Fruit fly (Drosophila melanogaster) whole organism, adult: ENCODE data around the gene P5cr-2.

Source experiments
- CG11617 ChIP-seq: fragments of 200-800 bp; sonication (Bioruptor generic); optimal IDR thresholded peaks from 2 replicates; lab custom pipeline; 2017; ENCODE audit warnings: mild to moderate bottlenecking, missing biosample characterization, missing genetic modification reagents, missing genetic modification characterization
- CG12768 ChIP-seq: fragments of 200-800 bp; sonication (Bioruptor generic); optimal IDR thresholded peaks from 2 replicates; lab custom pipeline; 2017; ENCODE audit warnings: missing biosample characterization, missing genetic modification characterization, mild to moderate bottlenecking, moderate library complexity, missing genetic modification reagents
- CG14711 ChIP-seq: fragments of 200-800 bp; sonication (Bioruptor generic); optimal IDR thresholded peaks from 2 replicates; lab custom pipeline; 2018; ENCODE audit warnings: missing biosample characterization, mild to moderate bottlenecking, missing genetic modification characterization, moderate library complexity
- CG1620 ChIP-seq: fragments of 200-800 bp; sonication (Bioruptor generic); optimal IDR thresholded peaks from 2 replicates; lab custom pipeline; 2016; ENCODE audit warnings: missing biosample characterization, missing genetic modification characterization
- CG33017 ChIP-seq: fragments of 200-800 bp; sonication (Bioruptor generic); optimal IDR thresholded peaks from 2 replicates; lab custom pipeline; 2018; ENCODE audit warnings: missing biosample characterization, mild to moderate bottlenecking, missing genetic modification characterization, moderate library complexity
- CG5204 ChIP-seq: fragments of 200-800 bp; sonication (Bioruptor generic); optimal IDR thresholded peaks from 2 replicates; lab custom pipeline; 2016; ENCODE audit warnings: missing biosample characterization, missing genetic modification characterization
- CG7045 ChIP-seq: fragments of 200-800 bp; sonication (Bioruptor generic); optimal IDR thresholded peaks from 2 replicates; lab custom pipeline; 2017; ENCODE audit warnings: missing biosample characterization, mild to moderate bottlenecking, missing genetic modification characterization
- CG7101 ChIP-seq: fragments of 200-800 bp; sonication (Bioruptor generic); optimal IDR thresholded peaks from 2 replicates; lab custom pipeline; 2018; ENCODE audit warnings: missing biosample characterization, mild to moderate bottlenecking, missing genetic modification characterization, moderate library complexity
- Clk ChIP-seq: fragments of 200-800 bp; sonication (Bioruptor generic); optimal IDR thresholded peaks from 2 replicates; lab custom pipeline; 2017; ENCODE audit warnings: missing biosample characterization, missing genetic modification characterization
- Crg-1 ChIP-seq: fragments of 200-800 bp; sonication (Bioruptor generic); optimal IDR thresholded peaks from 2 replicates; lab custom pipeline; 2016; ENCODE audit warnings: missing biosample characterization, missing genetic modification characterization
- Hr96 ChIP-seq: fragments of 200-800 bp; sonication (Bioruptor generic); optimal IDR thresholded peaks from 2 replicates; lab custom pipeline; 2016; ENCODE audit warnings: missing biosample characterization, missing genetic modification characterization
- Mnt ChIP-seq: fragments of 200-800 bp; sonication (Bioruptor generic); optimal IDR thresholded peaks from 2 replicates; lab custom pipeline; 2016; ENCODE audit warnings: missing biosample characterization, mild to moderate bottlenecking, missing genetic modification characterization
- bab1 ChIP-seq: fragments of 200-800 bp; sonication (Bioruptor generic); optimal IDR thresholded peaks from 3 replicates; lab custom pipeline; 2019; ENCODE audit warnings: missing biosample characterization, mild to moderate bottlenecking, missing genetic modification characterization, moderate library complexity
- cic ChIP-seq: fragments of 200-800 bp; sonication (Bioruptor generic); optimal IDR thresholded peaks from 2 replicates; lab custom pipeline; 2017; ENCODE audit warnings: missing biosample characterization, mild to moderate bottlenecking, missing genetic modification characterization, moderate library complexity
- cnc ChIP-seq, 2 experiments: fragments of >200 bp; optimal IDR thresholded peaks; 2 replicates each; lab custom pipeline; 2017
- kay ChIP-seq: fragments of 200-800 bp; sonication (Bioruptor generic); peaks from one replicate; lab custom pipeline; 2016; ENCODE audit warnings: missing biosample characterization, missing genetic modification characterization, borderline replicate concordance
- ovo ChIP-seq: fragments of 200-800 bp; sonication (Bioruptor generic); optimal IDR thresholded peaks from 2 replicates; lab custom pipeline; 2016; ENCODE audit warnings: missing biosample characterization, missing genetic modification characterization
- pad ChIP-seq: fragments of 200-800 bp; sonication (Bioruptor generic); optimal IDR thresholded peaks from 3 replicates; lab custom pipeline; 2017; ENCODE audit warnings: missing biosample characterization, missing genetic modification characterization, mild to moderate bottlenecking, moderate library complexity, missing genetic modification reagents
- tj ChIP-seq: fragments of 200-800 bp; sonication (Bioruptor generic); optimal IDR thresholded peaks from 3 replicates; lab custom pipeline; 2017; ENCODE audit warnings: missing biosample characterization, mild to moderate bottlenecking, missing genetic modification characterization, moderate library complexity

Gene P5cr-2

DNA sequence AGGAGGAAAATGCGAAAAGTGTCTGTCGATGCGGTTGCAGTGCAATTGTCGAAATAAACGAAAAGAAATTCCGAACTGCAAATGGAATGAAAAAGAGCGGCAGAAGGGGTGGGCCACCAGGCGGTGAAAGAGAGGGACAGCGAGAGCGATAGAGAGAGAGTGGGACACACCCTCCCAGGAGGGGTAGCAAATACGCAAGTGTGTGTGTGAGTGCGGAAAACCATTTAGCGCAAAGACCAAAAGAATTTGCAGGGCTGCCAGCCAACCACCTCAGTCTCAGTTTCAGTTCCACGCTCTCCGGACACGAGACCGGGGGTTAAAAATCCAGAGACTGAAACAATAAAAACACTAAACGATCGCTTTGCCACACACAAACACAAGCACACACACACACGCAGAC, 24.0 kb downstream of the P5cr-2 start, which contains the start of gene Hmx:
Gene Hmx (plus strand): TSS at position 301 of the 400 bp plus-strand sequence.
- TF ChIP-seq pad (GFP tag; lab: Kevin White, UChicago) (peak; percentile 49), ovo (no peak)

DNA sequence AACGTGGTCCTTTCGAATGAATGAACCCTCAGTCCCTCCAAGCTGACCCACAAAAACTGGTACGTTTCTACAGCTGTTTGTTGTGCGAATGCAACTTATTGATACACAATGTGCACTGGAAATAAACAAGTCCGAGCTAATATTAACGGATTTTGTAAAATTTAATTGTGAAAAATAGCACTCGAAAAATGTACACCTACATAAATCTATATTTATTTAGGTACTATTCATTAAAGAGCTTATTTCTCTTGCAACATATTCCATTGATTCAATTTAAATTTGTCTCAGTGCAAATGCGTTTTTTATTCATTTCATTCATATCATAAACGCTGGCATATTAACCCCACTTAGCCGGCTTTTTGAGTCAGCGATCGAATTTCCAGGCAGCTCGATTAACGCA, 26.6 kb downstream of the P5cr-2 start:
- no peak for TF ChIP-seq CG7101
- no peak for TF ChIP-seq ovo
- TF ChIP-seq CG12768 (GFP tag; lab: Kevin White, UChicago), result no peak
- no peak for TF ChIP-seq CG7045 (GFP tag; lab: Kevin White, UChicago)
- no peak for TF ChIP-seq bab1
- no peak for TF ChIP-seq CG1620
- no peak for TF ChIP-seq Hr96 (GFP tag; lab: Kevin White, UChicago)
- TF ChIP-seq Clk (GFP tag; lab: Kevin White, UChicago), result no peak
- TF ChIP-seq CG14711 (tag; lab: Kevin White, UChicago), result no peak
- no peak for TF ChIP-seq tj (GFP tag; lab: Kevin White, UChicago)
- TF ChIP-seq Crg-1 (GFP tag; lab: Kevin White, UChicago), result no peak
- no peak for TF ChIP-seq CG11617 (GFP tag; lab: Kevin White, UChicago)
- no peak for TF ChIP-seq kay

DNA sequence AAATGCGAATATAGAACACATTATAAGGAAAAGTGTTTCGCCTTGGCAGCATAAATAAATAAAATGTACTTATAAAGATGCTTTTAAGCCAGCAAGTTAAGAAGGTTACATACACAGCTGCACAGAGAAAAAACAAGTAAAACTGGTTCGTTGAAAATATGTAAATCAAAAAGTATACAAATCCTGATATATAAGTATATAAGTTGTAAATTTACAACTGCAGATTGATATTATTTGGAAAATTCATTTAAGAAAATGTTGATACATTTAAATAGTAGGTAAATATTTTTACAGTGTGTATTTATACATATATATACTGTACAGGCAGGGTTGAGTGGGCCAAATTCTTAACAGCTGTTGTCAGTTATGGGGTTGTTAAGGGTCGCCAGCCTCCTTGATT, 30.2 kb downstream of the P5cr-2 start:
- TF ChIP-seq CG12768 (GFP tag; lab: Kevin White, UChicago), result no peak
- no peak for TF ChIP-seq tj (GFP tag; lab: Kevin White, UChicago)
- no peak for TF ChIP-seq cic (GFP tag; lab: Kevin White, UChicago)
- no peak for TF ChIP-seq CG7045 (GFP tag; lab: Kevin White, UChicago)
- no peak for TF ChIP-seq Hr96 (GFP tag; lab: Kevin White, UChicago)
- no peak for TF ChIP-seq CG14711 (tag; lab: Kevin White, UChicago)
- no peak for TF ChIP-seq Crg-1 (GFP tag; lab: Kevin White, UChicago)
- TF ChIP-seq cnc (optimal IDR thresholded peaks at IDR 0.05; lab: Kevin White, UChicago), result no peak
- no peak for TF ChIP-seq ovo
- no peak for TF ChIP-seq CG1620
- no peak for TF ChIP-seq CG33017 (tag; lab: Kevin White, UChicago)

DNA sequence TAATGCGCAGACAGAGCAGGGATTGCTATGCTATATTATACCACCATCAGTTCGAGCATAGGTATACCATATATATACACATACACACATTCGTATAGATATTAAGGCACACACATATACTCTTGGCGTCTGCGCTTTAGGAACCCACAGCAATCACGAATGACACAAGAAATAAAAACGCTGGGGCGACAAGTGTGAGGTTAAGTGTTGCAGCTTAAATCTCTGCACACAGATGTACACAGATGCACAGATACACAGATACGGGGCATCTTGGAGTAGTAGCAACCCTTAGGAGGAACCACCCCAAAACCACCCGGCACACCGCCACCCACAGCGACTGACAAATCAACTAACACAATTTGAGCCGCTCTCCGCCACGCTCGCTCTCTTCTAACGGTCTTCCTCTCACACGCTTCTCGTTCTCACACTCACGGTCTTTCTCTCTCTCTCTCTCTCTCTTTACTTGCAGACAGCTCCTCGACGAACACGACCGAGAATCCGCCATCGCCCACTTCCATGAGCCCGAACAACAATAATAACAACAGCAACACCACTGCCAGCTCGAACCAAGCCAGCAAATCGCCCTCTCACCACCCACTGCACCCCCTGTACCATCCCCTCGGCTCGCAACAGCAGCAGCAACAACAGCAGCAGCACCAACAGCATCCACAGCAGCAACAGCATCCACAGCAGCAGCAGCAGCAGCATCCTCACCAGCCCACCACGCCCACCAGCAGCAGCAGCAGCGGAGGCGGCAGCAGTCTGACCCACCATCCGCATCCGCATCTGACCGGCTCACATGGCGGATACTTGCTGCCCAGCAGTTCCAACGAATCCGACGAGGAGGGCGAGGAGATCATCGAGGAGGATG, 32.2 kb downstream of the P5cr-2 start:
- TF ChIP-seq pad (GFP tag; lab: Kevin White, UChicago) (peak; percentile 0), CG1620 (no peak), cic (GFP tag; lab: Kevin White, UChicago) (no peak), Hr96 (GFP tag; lab: Kevin White, UChicago) (no peak), CG5204 (GFP tag; lab: Kevin White, UChicago) (no peak), CG14711 (tag; lab: Kevin White, UChicago) (no peak), CG7101 (no peak), kay (no peak)

DNA sequence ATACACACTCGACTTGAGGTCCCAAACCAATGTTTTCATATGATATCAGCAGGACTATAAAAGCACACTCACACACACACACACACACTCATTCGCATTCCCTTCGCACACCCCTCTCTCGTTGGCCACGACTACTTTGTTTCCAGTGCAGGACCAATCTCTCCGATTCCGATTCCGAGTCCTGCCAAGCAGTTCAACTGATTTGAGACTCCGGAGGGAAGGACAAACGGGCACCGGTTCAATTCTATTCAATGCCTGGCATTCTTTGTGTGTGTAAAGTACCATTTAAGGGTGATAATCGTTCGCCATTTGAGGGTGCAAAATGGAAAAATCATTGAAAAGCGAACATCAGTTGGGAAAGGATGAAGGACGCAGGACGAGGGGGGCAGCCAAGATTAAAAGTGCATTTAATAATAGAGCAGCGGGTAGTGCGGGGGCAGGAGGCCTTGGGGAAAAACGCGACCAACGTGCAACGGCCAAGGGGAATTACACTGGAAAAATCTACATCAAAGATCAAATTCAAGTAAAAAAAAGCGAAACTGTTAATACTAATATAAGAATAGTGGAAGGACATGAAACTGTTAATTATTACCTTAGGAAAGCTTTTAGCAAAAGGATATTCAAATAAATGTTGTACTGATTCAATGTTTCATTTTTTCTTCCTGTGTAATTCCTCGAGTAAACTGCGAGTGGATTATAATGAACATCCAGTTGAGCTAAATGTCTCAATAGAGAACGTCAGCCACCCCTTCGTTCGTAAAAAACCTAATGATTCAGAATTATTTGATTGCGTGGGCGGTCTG, 49.2 kb downstream of the P5cr-2 start:
- TF ChIP-seq Mnt (GFP tag; lab: Kevin White, UChicago), result no peak
